Fruit fly (Drosophila melanogaster) whole organism, embryonic: ENCODE data around the gene Cyp18a1.
A peak's percentile ranks its signal among the peaks of the same experiment; 100 is the strongest.

ENCODE experiments used
- Abd-B ChIP-seq: fragments of 200-800 bp; sonication (Bioruptor generic); optimal IDR thresholded peaks from 2 replicates; lab custom pipeline; 2018; ENCODE audit warnings: missing biosample characterization, mild to moderate bottlenecking, missing genetic modification characterization, moderate library complexity
- CG1024 ChIP-seq: fragments of 200-800 bp; sonication (Bioruptor generic); IDR thresholded peaks from 2 replicates; pipeline ENCODE4 v1.3.6; 2022; ENCODE audit warnings: missing biosample characterization, missing genetic modification characterization
- CG10565 ChIP-seq: fragments of 200-800 bp; sonication (Bioruptor generic); optimal IDR thresholded peaks from 3 replicates; lab custom pipeline; 2016; ENCODE audit warnings: missing biosample characterization, mild to moderate bottlenecking, missing genetic modification characterization
- CG10979 ChIP-seq: fragments of 200-800 bp; sonication (Bioruptor generic); optimal IDR thresholded peaks from 2 replicates; lab custom pipeline; 2018; ENCODE audit warnings: missing biosample characterization, mild to moderate bottlenecking, missing genetic modification characterization, moderate library complexity
- CG11093 ChIP-seq: fragments of 200-800 bp; sonication (Bioruptor generic); IDR thresholded peaks from 3 replicates; pipeline ENCODE4 v1.3.6; 2022; ENCODE audit warnings: missing biosample characterization, missing genetic modification characterization
- CG14014 ChIP-seq: fragments of 200-800 bp; sonication (Bioruptor generic); IDR thresholded peaks from 2 replicates; pipeline ENCODE4 v1.3.6; 2022; ENCODE audit warnings: missing biosample characterization, missing genetic modification characterization
- CG14050 ChIP-seq: fragments of 200-800 bp; sonication (Bioruptor generic); IDR thresholded peaks from 3 replicates; pipeline ENCODE4 v1.3.6; 2022; ENCODE audit warnings: missing biosample characterization, missing genetic modification characterization
- CG14441 ChIP-seq: fragments of 200-800 bp; sonication (Bioruptor generic); IDR thresholded peaks from 2 replicates; pipeline ENCODE4 v1.3.6; 2022; ENCODE audit warnings: missing biosample characterization, missing genetic modification characterization
- CG15601 ChIP-seq: fragments of 200-800 bp; sonication (Bioruptor generic); optimal IDR thresholded peaks from 3 replicates; lab custom pipeline; 2019; ENCODE audit warnings: missing biosample characterization, mild to moderate bottlenecking, missing genetic modification characterization, moderate library complexity
- CG17385 ChIP-seq: fragments of 200-800 bp; sonication (Bioruptor generic); optimal IDR thresholded peaks from 3 replicates; lab custom pipeline; 2018; ENCODE audit warnings: missing biosample characterization, mild to moderate bottlenecking, missing genetic modification characterization
- CG2199 ChIP-seq: fragments of 200-800 bp; sonication (Bioruptor generic); IDR thresholded peaks from 3 replicates; pipeline ENCODE4 v1.3.6; 2022; ENCODE audit warnings: missing biosample characterization, missing genetic modification characterization
- CG2712 ChIP-seq: fragments of 200-800 bp; optimal IDR thresholded peaks from 3 replicates; lab custom pipeline; 2019; ENCODE audit warnings: missing biosample characterization, mild to moderate bottlenecking, missing genetic modification characterization, moderate library complexity
- CG32532 ChIP-seq: fragments of 200-800 bp; sonication (Bioruptor generic); IDR thresholded peaks from 2 replicates; pipeline ENCODE4 v1.3.6; 2022; ENCODE audit warnings: missing biosample characterization, missing genetic modification characterization
- CG32772 ChIP-seq: fragments of 200-800 bp; sonication (Bioruptor generic); IDR thresholded peaks from 2 replicates; pipeline ENCODE4 v1.3.6; 2022; ENCODE audit warnings: missing biosample characterization, missing genetic modification characterization
- CG34376 ChIP-seq: fragments of 200-800 bp; sonication (Bioruptor generic); optimal IDR thresholded peaks from 2 replicates; lab custom pipeline; 2018; ENCODE audit warnings: missing biosample characterization, mild to moderate bottlenecking, missing genetic modification characterization
- CG3838 ChIP-seq: fragments of 200-800 bp; sonication (Bioruptor generic); optimal IDR thresholded peaks from 3 replicates; lab custom pipeline; 2016; ENCODE audit warnings: missing biosample characterization, missing genetic modification characterization
- CG3995 ChIP-seq: fragments of 200-800 bp; sonication (Bioruptor generic); optimal IDR thresholded peaks from 3 replicates; lab custom pipeline; 2016; ENCODE audit warnings: missing biosample characterization, missing genetic modification characterization
- CG4282 ChIP-seq: fragments of 200-800 bp; sonication (Bioruptor generic); optimal IDR thresholded peaks from 2 replicates; lab custom pipeline; 2016; ENCODE audit warnings: missing biosample characterization, missing genetic modification characterization
- CG4730 ChIP-seq: fragments of 200-800 bp; sonication (Bioruptor generic); IDR thresholded peaks from 2 replicates; pipeline ENCODE4 v1.3.6; 2022; ENCODE audit warnings: missing biosample characterization, missing genetic modification characterization
- CG4820 ChIP-seq: fragments of 200-800 bp; sonication (Bioruptor generic); optimal IDR thresholded peaks from 3 replicates; lab custom pipeline; 2016; ENCODE audit warnings: missing biosample characterization, missing genetic modification characterization
- CG5953 ChIP-seq: fragments of 200-800 bp; sonication (Bioruptor generic); IDR thresholded peaks from 2 replicates; pipeline ENCODE4 v1.3.6; 2022; ENCODE audit warnings: missing biosample characterization, missing genetic modification characterization
- CG6765 ChIP-seq: fragments of 200-800 bp; sonication (Bioruptor generic); optimal IDR thresholded peaks from 3 replicates; lab custom pipeline; 2017; ENCODE audit warnings: missing biosample characterization, mild to moderate bottlenecking, missing genetic modification characterization
- CG6813 ChIP-seq: fragments of 200-800 bp; sonication (Bioruptor generic); optimal IDR thresholded peaks from 2 replicates; lab custom pipeline; 2017; ENCODE audit warnings: missing biosample characterization, missing genetic modification characterization, mild to moderate bottlenecking, moderate library complexity, missing genetic modification reagents
- CG7786 ChIP-seq: fragments of 200-800 bp; sonication (Bioruptor generic); optimal IDR thresholded peaks from 2 replicates; lab custom pipeline; 2016; ENCODE audit warnings: missing biosample characterization, missing genetic modification characterization
- CG9727 ChIP-seq: fragments of 200-800 bp; sonication (Bioruptor generic); optimal IDR thresholded peaks from 3 replicates; lab custom pipeline; 2017; ENCODE audit warnings: missing biosample characterization, mild to moderate bottlenecking, missing genetic modification characterization
- Fer1 ChIP-seq: fragments of 200-800 bp; sonication (Bioruptor generic); optimal IDR thresholded peaks from 2 replicates; lab custom pipeline; 2017; ENCODE audit warnings: missing biosample characterization, mild to moderate bottlenecking, missing genetic modification characterization
- Jarid2 ChIP-seq: fragments of 200-800 bp; sonication (Bioruptor generic); optimal IDR thresholded peaks from 3 replicates; lab custom pipeline; 2017; ENCODE audit warnings: mild to moderate bottlenecking, missing biosample characterization, missing genetic modification reagents, missing genetic modification characterization
- MBD-R2 ChIP-seq: fragments of 200-800 bp; sonication (Bioruptor generic); IDR thresholded peaks from 2 replicates; pipeline ENCODE4 v1.3.6; 2022; ENCODE audit warnings: missing biosample characterization, missing genetic modification characterization
- NK7.1 ChIP-seq: fragments of 200-800 bp; sonication (Bioruptor generic); optimal IDR thresholded peaks from 3 replicates; lab custom pipeline; 2016; ENCODE audit warnings: missing biosample characterization, missing genetic modification characterization
- Nf-YA ChIP-seq: fragments of 200-800 bp; sonication (Bioruptor generic); IDR thresholded peaks from 2 replicates; pipeline ENCODE4 v1.3.6; 2022; ENCODE audit warnings: missing biosample characterization, missing genetic modification characterization
- Side ChIP-seq: fragments of 200-800 bp; sonication (Bioruptor generic); optimal IDR thresholded peaks from 2 replicates; lab custom pipeline; 2016; ENCODE audit warnings: missing biosample characterization, missing genetic modification characterization
- Sry-δ ChIP-seq: fragments of 200-800 bp; sonication (Bioruptor generic); optimal IDR thresholded peaks from 2 replicates; lab custom pipeline; 2016; ENCODE audit warnings: missing biosample characterization, missing genetic modification characterization
- Vsx1 ChIP-seq: fragments of 200-800 bp; sonication (Bioruptor generic); optimal IDR thresholded peaks from 2 replicates; lab custom pipeline; 2017; ENCODE audit warnings: missing biosample characterization, mild to moderate bottlenecking, missing genetic modification characterization, missing genetic modification reagents
- Xrp1 ChIP-seq: fragments of 200-800 bp; sonication (Bioruptor generic); IDR thresholded peaks from 2 replicates; pipeline ENCODE4 v1.3.6; 2022; ENCODE audit warnings: missing biosample characterization, missing genetic modification characterization
- bcd ChIP-seq: fragments of 200-800 bp; sonication (Bioruptor generic); optimal IDR thresholded peaks from 2 replicates; lab custom pipeline; 2017; ENCODE audit warnings: missing biosample characterization, mild to moderate bottlenecking, missing genetic modification characterization
- crol ChIP-seq: fragments of 200-800 bp; sonication (Bioruptor generic); IDR thresholded peaks from 2 replicates; pipeline ENCODE4 v1.3.6; 2022; ENCODE audit warnings: missing biosample characterization, missing genetic modification characterization
- ems ChIP-seq: fragments of 200-800 bp; sonication (Bioruptor generic); optimal IDR thresholded peaks from 3 replicates; lab custom pipeline; 2016; ENCODE audit warnings: missing biosample characterization, missing genetic modification characterization
- hbn ChIP-seq: fragments of 200-800 bp; sonication (Bioruptor generic); IDR thresholded peaks from 2 replicates; pipeline ENCODE4 v1.3.6; 2022; ENCODE audit warnings: missing biosample characterization, missing genetic modification characterization; ENCODE audit not compliant: partially characterized antibody
- insv ChIP-seq, 2 experiments: fragments of 200-800 bp; sonication (Bioruptor generic); optimal IDR thresholded peaks; 3 replicates each; lab custom pipeline; 2016 to 2018; ENCODE audit warnings: missing biosample characterization in 2 of 2, missing genetic modification characterization in 2 of 2
- lilli ChIP-seq: fragments of 200-800 bp; sonication (Bioruptor generic); optimal IDR thresholded peaks from 3 replicates; lab custom pipeline; 2016; ENCODE audit warnings: missing biosample characterization, missing genetic modification characterization
- luna ChIP-seq: fragments of 200-800 bp; sonication (Bioruptor generic); optimal IDR thresholded peaks from 2 replicates; lab custom pipeline; 2016; ENCODE audit warnings: missing biosample characterization, missing genetic modification characterization
- mam ChIP-seq: fragments of 200-800 bp; sonication (Bioruptor generic); optimal IDR thresholded peaks from 3 replicates; lab custom pipeline; 2016; ENCODE audit warnings: missing biosample characterization, missing genetic modification characterization
- pho ChIP-seq: fragments of 200-800 bp; sonication (Bioruptor generic); optimal IDR thresholded peaks from 2 replicates; lab custom pipeline; 2016; ENCODE audit warnings: missing biosample characterization, missing genetic modification characterization
- pum ChIP-seq: fragments of 200-800 bp; sonication (Bioruptor generic); optimal IDR thresholded peaks from 2 replicates; lab custom pipeline; 2016; ENCODE audit warnings: missing biosample characterization, missing genetic modification characterization
- ro ChIP-seq: fragments of 200-800 bp; sonication (Bioruptor generic); IDR thresholded peaks from 2 replicates; pipeline ENCODE4 v1.3.6; 2022; ENCODE audit warnings: missing biosample characterization, missing genetic modification characterization
- sna ChIP-seq: fragments of 200-800 bp; sonication (Bioruptor generic); IDR thresholded peaks from 2 replicates; pipeline ENCODE4 v1.3.6; 2022; ENCODE audit warnings: missing biosample characterization, missing genetic modification characterization; ENCODE audit not compliant: partially characterized antibody
- sqz ChIP-seq: fragments of 200-800 bp; sonication (Bioruptor generic); optimal IDR thresholded peaks from 3 replicates; lab custom pipeline; 2018; ENCODE audit warnings: missing biosample characterization, mild to moderate bottlenecking, missing genetic modification characterization
- ttk ChIP-seq: fragments of 200-800 bp; sonication (Bioruptor generic); IDR thresholded peaks from 2 replicates; pipeline ENCODE4 v2.1.2; 2022; ENCODE audit warnings: missing biosample characterization, missing genetic modification characterization

The Cyp18a1 gene

dm6 chrX:18647961-18648360, 44.9 kb downstream of the Cyp18a1 start, which contains the start of gene Nup35 (continued):
- TF ChIP-seq MBD-R2 (GFP tag; lab: Robert Waterston, UW) (peak; percentile 57), CG6765 (GFP tag; lab: Kevin White, UChicago) (no peak), CG15601 (tag; lab: Kevin White, UChicago) (no peak), insv (GFP tag; optimal IDR thresholded peaks at IDR 0.05; lab: Kevin White, UChicago) (no peak), NK7.1 (GFP tag; lab: Kevin White, UChicago) (no peak), Abd-B (GFP tag; lab: Kevin White, UChicago) (no peak), CG3838 (GFP tag; lab: Kevin White, UChicago) (no peak), CG4820 (no peak), CG2199 (GFP tag; lab: Robert Waterston, UW) (no peak), CG5953 (no peak), Vsx1 (GFP tag; lab: Kevin White, UChicago) (no peak), ems (GFP tag; lab: Kevin White, UChicago) (no peak), CG14050 (GFP tag; lab: Robert Waterston, UW) (no peak), CG14441 (GFP tag; lab: Robert Waterston, UW) (no peak), Side (GFP tag; lab: Kevin White, UChicago) (no peak), CG10565 (GFP tag; lab: Kevin White, UChicago) (no peak), CG10979 (tag; lab: Kevin White, UChicago) (no peak), CG32532 (GFP tag; lab: Robert Waterston, UW) (no peak), Sry-δ (GFP tag; lab: Kevin White, UChicago) (peak; percentile 77), luna (no peak)
- TF ChIP-seq, all 482 proteins: peak for 54

- TF ChIP-seq crol (GFP tag; lab: Robert Waterston, UW) (peak; percentile 85), lilli (GFP tag; lab: Kevin White, UChicago) (peak; percentile 42), CG3995 (GFP tag; lab: Kevin White, UChicago) (no peak), CG2712 (tag; lab: Kevin White, UChicago) (no peak), CG6813 (GFP tag; lab: Kevin White, UChicago) (no peak), mam (GFP tag; lab: Kevin White, UChicago) (peak; percentile 29), CG4730 (GFP tag; lab: Robert Waterston, UW) (no peak), ttk (peak; percentile 12; the same call in 1 of the 2 replicates), sna (0 out of 2 replicates have a peak, but pooled peaks have one; percentile 16), CG1024 (GFP tag; lab: Robert Waterston, UW) (no peak), sqz (GFP tag; lab: Kevin White, UChicago) (peak; percentile 80), insv (GFP tag; optimal IDR thresholded peaks at IDR 0.05; lab: Kevin White, UChicago) (no peak), Nf-YA (GFP tag; lab: Robert Waterston, UW) (no peak), CG32532 (GFP tag; lab: Robert Waterston, UW) (peak; percentile 61), pho (GFP tag; lab: Kevin White, UChicago) (peak; percentile 0), CG17385 (GFP tag; lab: Kevin White, UChicago) (peak; percentile 76), CG2199 (GFP tag; lab: Robert Waterston, UW) (no peak), ro (GFP tag; lab: Robert Waterston, UW) (no peak), CG14014 (GFP tag; lab: Robert Waterston, UW) (peak; percentile 62), CG11093 (0 out of 3 replicates have a peak, but pooled peaks have one; percentile 40), CG4282 (GFP tag; lab: Kevin White, UChicago) (no peak), hbn (0 out of 2 replicates have a peak, but pooled peaks have one; percentile 12), Jarid2 (GFP tag; lab: Kevin White, UChicago) (no peak), CG7786 (GFP tag; lab: Kevin White, UChicago) (peak; percentile 27), Xrp1 (GFP tag; lab: Robert Waterston, UW) (peak; percentile 52; the same call in 1 of the 2 replicates), CG34376 (GFP tag; lab: Kevin White, UChicago) (peak; percentile 16), bcd (peak; percentile 11), CG32772 (GFP tag; lab: Robert Waterston, UW) (peak; percentile 77), pum (GFP tag; lab: Kevin White, UChicago) (no peak), Fer1 (peak; percentile 34), CG9727 (GFP tag; lab: Kevin White, UChicago) (no peak)
Measured at dm6 chrX:18646855-18647699, 45.8 kb downstream of the Cyp18a1 start, which contains the start of gene Rip11. Rip11 (minus strand) TSS chrX:18647648.
